Worm (Caenorhabditis elegans) whole organism, L4/young adult: Measurements from ENCODE around the gene nhr-67.

Source experiments
- W03F9.2 ChIP-seq: fragments of 150-350 bp; optimal IDR thresholded peaks from 2 replicates; lab custom pipeline; 2014; ENCODE audit warnings: missing biosample characterization, missing genetic modification characterization
- dao-5 ChIP-seq: sonication (generic microtip); optimal IDR thresholded peaks from 2 replicates; lab custom pipeline; 2016; ENCODE audit warnings: missing genotype, missing genetic modification characterization, moderate library complexity, missing compliant biosample characterization
- him-1 ChIP-seq: sonication (generic microtip); optimal IDR thresholded peaks from 2 replicates; lab custom pipeline; 2016; ENCODE audit warnings: missing genotype, missing genetic modification reagents, missing genetic modification characterization, missing compliant biosample characterization

DNA sequence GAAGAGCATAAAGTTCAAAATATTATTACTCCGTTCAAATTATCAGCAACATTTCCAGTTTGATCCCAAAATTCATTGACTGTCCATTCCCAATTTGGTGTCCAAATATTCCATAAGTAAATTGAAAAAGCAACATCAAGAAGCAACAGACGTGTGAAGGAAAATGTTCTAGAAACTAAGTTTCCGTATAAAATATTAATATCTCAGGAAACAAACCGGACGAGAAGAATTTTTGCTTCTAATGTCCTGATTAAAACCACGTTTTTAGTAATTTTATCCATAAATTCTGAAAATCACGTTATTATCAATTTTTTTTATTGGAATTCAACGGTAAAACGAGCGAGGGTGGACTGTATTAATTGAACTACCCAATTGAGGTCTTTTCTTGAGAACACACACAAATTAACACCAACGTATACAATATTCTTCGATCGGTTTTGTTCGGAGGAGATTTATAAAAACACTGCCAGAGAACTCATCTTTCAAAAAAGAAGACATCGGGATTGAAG, 22.5 kb upstream of the nhr-67 start, which contains the start of gene pigq-1:
- no peak for TF ChIP-seq him-1 (tag; lab: Kevin White, UChicago)
- peak; percentile 12 for TF ChIP-seq dao-5
- TF ChIP-seq W03F9.2 (tag; lab: Kevin White, UChicago) = no peak
